Worm (Caenorhabditis elegans): ENCODE data around the gene nas-15.

nas-15 gene

ce11 chrX:777421-777820 lies at the start of gene nas-15:
Gene nas-15, plus strand, starts transcription at chrX:777721.
- no peak for TF ChIP-seq unc-62 (GFP tag; optimal IDR thresholded peaks at IDR 0.05)

ce11 chrX:727737-728136 lies 49.8 kb upstream of the nas-15 start:
- no peak for TF ChIP-seq unc-62 (GFP tag; optimal IDR thresholded peaks at IDR 0.05)

ce11 chrX:729062-729461 lies 48.5 kb upstream of the nas-15 start:
- no peak for TF ChIP-seq unc-62 (GFP tag; optimal IDR thresholded peaks at IDR 0.05)

- TF ChIP-seq unc-62 (GFP tag; optimal IDR thresholded peaks at IDR 0.05) = no peak
Observed at ce11 chrX:735572-735971, 41.9 kb upstream of the nas-15 start, which contains the start of gene npr-19. Gene npr-19, minus strand, starts transcription at chrX:735672.

- TF ChIP-seq unc-62 (GFP tag; optimal IDR thresholded peaks at IDR 0.05) = no peak
Observed at ce11 chrX:736989-737388, 40.5 kb upstream of the nas-15 start.

- no peak for TF ChIP-seq unc-62 (GFP tag; optimal IDR thresholded peaks at IDR 0.05)
Observed at ce11 chrX:748319-748718, 29.2 kb upstream of the nas-15 start.

- no peak for TF ChIP-seq unc-62 (GFP tag; optimal IDR thresholded peaks at IDR 0.05)
Observed at ce11 chrX:759634-760033, 17.9 kb upstream of the nas-15 start, which contains the start of gene aex-3. Gene aex-3, minus strand, starts transcription at chrX:759734.

ce11 chrX:760579-760978 lies 16.9 kb upstream of the nas-15 start:
- TF ChIP-seq unc-62 (GFP tag; optimal IDR thresholded peaks at IDR 0.05) = no peak

- no peak for TF ChIP-seq unc-62 (GFP tag; optimal IDR thresholded peaks at IDR 0.05)
Observed at ce11 chrX:763452-763851, 14.1 kb upstream of the nas-15 start, which contains the start of gene dyf-11. Gene dyf-11, plus strand, starts transcription at chrX:763752.

ce11 chrX:768061-768646 lies 9.4 kb upstream of the nas-15 start, which contains the start of the genes trap-2 and ile-2:
Gene trap-2, minus strand, starts transcription at chrX:768069.
Gene ile-2, plus strand, starts transcription at chrX:768596.
- TF ChIP-seq unc-62 (GFP tag; optimal IDR thresholded peaks at IDR 0.05) = no peak

- no peak for TF ChIP-seq unc-62 (GFP tag; optimal IDR thresholded peaks at IDR 0.05)
Observed at ce11 chrX:769550-769949, 8.0 kb upstream of the nas-15 start.

ce11 chrX:770537-770936 lies 7.0 kb upstream of the nas-15 start, which contains the start of gene T04G9.7:
Gene T04G9.7, plus strand, starts transcription at chrX:770837.
- no peak for TF ChIP-seq unc-62 (GFP tag; optimal IDR thresholded peaks at IDR 0.05)

- no peak for TF ChIP-seq unc-62 (GFP tag; optimal IDR thresholded peaks at IDR 0.05)
Observed at ce11 chrX:772184-772583, 5.3 kb upstream of the nas-15 start, which contains the start of gene T04G9.4. Gene T04G9.4, plus strand, starts transcription at chrX:772476.

ce11 chrX:779259-779658 lies 1.7 kb downstream of the nas-15 start:
- TF ChIP-seq unc-62 (GFP tag; optimal IDR thresholded peaks at IDR 0.05) = no peak

- TF ChIP-seq unc-62 (GFP tag; optimal IDR thresholded peaks at IDR 0.05) = no peak
Observed at ce11 chrX:780027-780426, 2.5 kb downstream of the nas-15 start.

- no peak for TF ChIP-seq unc-62 (GFP tag; optimal IDR thresholded peaks at IDR 0.05)
Observed at ce11 chrX:784853-785252, 7.3 kb downstream of the nas-15 start, which contains the start of gene T04G9.6. Gene T04G9.6, minus strand, starts transcription at chrX:784953.

- TF ChIP-seq unc-62 (GFP tag; optimal IDR thresholded peaks at IDR 0.05) = no peak
Observed at ce11 chrX:785368-785767, 7.8 kb downstream of the nas-15 start.

- no peak for TF ChIP-seq unc-62 (GFP tag; optimal IDR thresholded peaks at IDR 0.05)
Observed at ce11 chrX:787992-788391, 10.5 kb downstream of the nas-15 start, which contains the start of gene attf-5. Gene attf-5, plus strand, starts transcription at chrX:788353.
